Worm (Caenorhabditis elegans) whole organism, L4 larva: ENCODE data around the gene lrch-1.

Experiments
- F10B5.3 ChIP-seq: sonication (generic microtip); optimal IDR thresholded peaks from 2 replicates; lab custom pipeline; 2016; ENCODE audit warnings: mild to moderate bottlenecking, missing genetic modification characterization, missing compliant biosample characterization
- F26F4.8 ChIP-seq: fragments of 200-800 bp; sonication (Bioruptor generic); conservative IDR thresholded peaks from 2 replicates; pipeline ENCODE4 v1.3.6; 2022; ENCODE audit warnings: missing genetic modification characterization, missing compliant biosample characterization
- F37D6.2 ChIP-seq: sonication (generic microtip); optimal IDR thresholded peaks from 2 replicates; lab custom pipeline; 2016; ENCODE audit warnings: mild to moderate bottlenecking, missing genetic modification characterization, missing compliant biosample characterization
- F44E2.7 ChIP-seq: fragments of 200-800 bp; sonication (Bioruptor generic); IDR thresholded peaks from 2 replicates; pipeline ENCODE4 v2.1.2; 2022; ENCODE audit warnings: missing genetic modification characterization, missing compliant biosample characterization
- T20F7.1 ChIP-seq: fragments of 200-800 bp; sonication (Bioruptor generic); optimal IDR thresholded peaks from 2 replicates; lab custom pipeline; 2018; ENCODE audit warnings: mild to moderate bottlenecking, missing genetic modification characterization, missing compliant biosample characterization
- ZK546.5 ChIP-seq, 2 experiments: sonication (generic microtip); optimal IDR thresholded peaks; 2 replicates each; lab custom pipeline; 2017; ENCODE audit warnings: missing biosample characterization in 2 of 2, missing genetic modification characterization in 2 of 2
- attf-4 ChIP-seq: sonication (generic microtip); optimal IDR thresholded peaks from 3 replicates; lab custom pipeline; 2017; ENCODE audit warnings: missing biosample characterization, missing genetic modification characterization
- cey-2 ChIP-seq: sonication (generic microtip); optimal IDR thresholded peaks from 3 replicates; lab custom pipeline; 2017; ENCODE audit warnings: missing genetic modification characterization, mild to moderate bottlenecking, missing compliant biosample characterization, antibody characterized with exemption, borderline replicate concordance; ENCODE audit not compliant: insufficient read depth
- dmd-9 ChIP-seq: fragments of 200-800 bp; sonication (Bioruptor generic); IDR thresholded peaks from 2 replicates; pipeline ENCODE4 v1.3.6; 2022; ENCODE audit warnings: missing genetic modification reagents, missing genetic modification characterization, missing compliant biosample characterization
- fkh-10 ChIP-seq: fragments of 150-350 bp; optimal IDR thresholded peaks from 2 replicates; lab custom pipeline; 2014; ENCODE audit warnings: missing biosample characterization, missing genetic modification reagents, missing genetic modification characterization
- hlh-11 ChIP-seq: fragments of 200-800 bp; sonication (Bioruptor generic); optimal IDR thresholded peaks from 2 replicates; lab custom pipeline; 2018; ENCODE audit warnings: mild to moderate bottlenecking, missing genetic modification characterization, missing compliant biosample characterization
- jun-1 ChIP-seq: fragments of 150-350 bp; optimal IDR thresholded peaks from 2 replicates; lab custom pipeline; 2014; ENCODE audit warnings: missing biosample characterization, missing genetic modification reagents, missing genetic modification characterization
- lin-1 ChIP-seq: fragments of 200-800 bp; sonication (Bioruptor generic); IDR thresholded peaks from 2 replicates; pipeline ENCODE4 v1.3.6; 2022; ENCODE audit warnings: missing genetic modification reagents, missing genetic modification characterization, missing compliant biosample characterization
- lin-15B ChIP-seq: fragments of 150-350 bp; sonication (generic microtip); optimal IDR thresholded peaks from 3 replicates; lab custom pipeline; 2014; ENCODE audit warnings: missing biosample characterization, missing genetic modification characterization
- lin-38 ChIP-seq: fragments of 200-800 bp; sonication (Bioruptor generic); IDR thresholded peaks from 2 replicates; pipeline ENCODE4 v1.3.6; 2022; ENCODE audit warnings: missing genetic modification reagents, missing genetic modification characterization, missing compliant biosample characterization
- lsy-2 ChIP-seq, 2 experiments: fragments of 150-350 bp in 1 of 2; sonication (generic microtip) in 1 of 2; optimal IDR thresholded peaks; 2 replicates each; lab custom pipeline; 2014 to 2017; ENCODE audit warnings: missing biosample characterization in 2 of 2, missing genetic modification characterization in 2 of 2
- madf-9 ChIP-seq: fragments of 200-800 bp; sonication (Bioruptor generic); conservative IDR thresholded peaks from 2 replicates; pipeline ENCODE4 v1.3.6; 2022; ENCODE audit warnings: missing genetic modification reagents, missing genetic modification characterization, missing compliant biosample characterization
- mxl-3 ChIP-seq: fragments of 200-800 bp; sonication (Bioruptor generic); optimal IDR thresholded peaks from 2 replicates; lab custom pipeline; 2018; ENCODE audit warnings: mild to moderate bottlenecking, missing genetic modification characterization, missing compliant biosample characterization
- nhr-25 ChIP-seq: sonication (generic microtip); optimal IDR thresholded peaks from 2 replicates; lab custom pipeline; 2017; ENCODE audit warnings: missing genetic modification characterization, mild to moderate bottlenecking, missing compliant biosample characterization, antibody characterized with exemption, moderate library complexity, borderline replicate concordance; ENCODE audit not compliant: insufficient read depth
- nhr-28 ChIP-seq: fragments of 150-350 bp; optimal IDR thresholded peaks from 2 replicates; lab custom pipeline; 2014; ENCODE audit warnings: missing biosample characterization, missing genetic modification characterization
- nhr-42 ChIP-seq: fragments of 200-800 bp; sonication (Bioruptor generic); IDR thresholded peaks from 2 replicates; pipeline ENCODE4 v1.3.6; 2022; ENCODE audit warnings: missing genetic modification characterization, missing compliant biosample characterization
- nhr-77 ChIP-seq: fragments of 150-350 bp; optimal IDR thresholded peaks from 2 replicates; lab custom pipeline; 2014; ENCODE audit warnings: missing biosample characterization, missing genetic modification characterization
- pha-4 ChIP-seq, 2 experiments: fragments of 150-350 bp in 1 of 2; fragments of 200-800 bp in 1 of 2; sonication (Bioruptor generic) in 1 of 2; IDR thresholded peaks in 1 of 2; optimal IDR thresholded peaks in 1 of 2; 2 replicates each; pipeline versions ENCODE4 v1.3.6 to Lab custom; 2014 to 2022; ENCODE audit warnings: missing genetic modification characterization in 2 of 2, missing genetic modification reagents in 2 of 2, missing biosample characterization in 1 of 2, missing compliant biosample characterization in 1 of 2
- php-3 ChIP-seq: fragments of 200-800 bp; sonication (Bioruptor generic); IDR thresholded peaks from 2 replicates; pipeline ENCODE4 v1.3.6; 2022; ENCODE audit warnings: missing genetic modification reagents, missing genetic modification characterization, missing compliant biosample characterization
- rbr-2 ChIP-seq: sonication (generic microtip); optimal IDR thresholded peaks from 2 replicates; lab custom pipeline; 2016; ENCODE audit warnings: missing genotype, missing genetic modification characterization, missing compliant biosample characterization
- snpc-1.2 ChIP-seq: fragments of 200-800 bp; sonication (Bioruptor generic); IDR thresholded peaks from 2 replicates; pipeline ENCODE4 v1.3.6; 2022; ENCODE audit warnings: missing genetic modification reagents, missing genetic modification characterization, missing compliant biosample characterization
- snpc-4 ChIP-seq: fragments of 150-350 bp; optimal IDR thresholded peaks from 2 replicates; lab custom pipeline; 2014; ENCODE audit warnings: missing biosample characterization, missing genetic modification characterization
- spr-3 ChIP-seq: fragments of 200-800 bp; sonication (Bioruptor generic); optimal IDR thresholded peaks from 2 replicates; lab custom pipeline; 2018; ENCODE audit warnings: mild to moderate bottlenecking, missing genetic modification characterization, missing compliant biosample characterization
- tag-97 ChIP-seq: fragments of 200-800 bp; sonication (Bioruptor generic); IDR thresholded peaks from 2 replicates; pipeline ENCODE4 v1.3.6; 2022; ENCODE audit warnings: missing genetic modification characterization, missing compliant biosample characterization
- tra-1 ChIP-seq: fragments of 200-800 bp; sonication (Bioruptor generic); IDR thresholded peaks from 2 replicates; pipeline ENCODE4 v1.3.6; 2022; ENCODE audit warnings: missing genetic modification reagents, missing genetic modification characterization, missing compliant biosample characterization
- zip-2 ChIP-seq: fragments of 150-350 bp; optimal IDR thresholded peaks from 2 replicates; lab custom pipeline; 2014; ENCODE audit warnings: missing biosample characterization, missing genetic modification characterization
- ztf-7 ChIP-seq: fragments of 150-350 bp; optimal IDR thresholded peaks from 2 replicates; lab custom pipeline; 2014; ENCODE audit warnings: missing biosample characterization, missing genetic modification characterization

The lrch-1 gene

ce11 chrX:6201542-6201941, 14.9 kb downstream of the lrch-1 start (continued):
- TF ChIP-seq F26F4.8 (GFP tag; lab: Robert Waterston, UW) (no peak), lsy-2 (tag; optimal IDR thresholded peaks at IDR 0.05; lab: Kevin White, UChicago) (peak in 1 of 2 experiments; percentile 57)

ce11 chrX:6196627-6197026, 19.8 kb downstream of the lrch-1 start, which contains the start of gene daf-9:
Gene daf-9 (plus strand): TSS chrX:6196927.
- TF ChIP-seq cey-2 (tag; lab: Kevin White, UChicago), result no peak
- TF ChIP-seq mxl-3 (GFP tag; lab: Kevin White, UChicago), result peak; percentile 33
- TF ChIP-seq, all 104 proteins: peak for 1

ce11 chrX:6194191-6194724, 22.2 kb downstream of the lrch-1 start, which contains the start of gene ceh-54:
Gene ceh-54 (minus strand): TSS chrX:6194241.
- TF ChIP-seq nhr-25 (tag; lab: Kevin White, UChicago) (no peak), nhr-42 (GFP tag; lab: Robert Waterston, UW) (no peak), F26F4.8 (GFP tag; lab: Robert Waterston, UW) (no peak), tag-97 (GFP tag; lab: Robert Waterston, UW) (no peak)

- no peak for TF ChIP-seq lin-1 (GFP tag; lab: Robert Waterston, UW)
- TF ChIP-seq snpc-4 (tag; lab: Kevin White, UChicago), result no peak
- no peak for TF ChIP-seq rbr-2 (tag; lab: Kevin White, UChicago)
- TF ChIP-seq F37D6.2 (tag; lab: Kevin White, UChicago), result no peak
- no peak for TF ChIP-seq attf-4
- TF ChIP-seq T20F7.1 (GFP tag; lab: Kevin White, UChicago), result no peak
- TF ChIP-seq lin-15B, result no peak
- no peak for TF ChIP-seq ztf-7 (tag; lab: Kevin White, UChicago)
- TF ChIP-seq jun-1 (tag; lab: Kevin White, UChicago), result no peak
- no peak for TF ChIP-seq tra-1 (GFP tag; lab: Robert Waterston, UW)
- no peak for TF ChIP-seq snpc-1.2 (GFP tag; lab: Robert Waterston, UW)
- TF ChIP-seq nhr-28 (tag; lab: Kevin White, UChicago), result no peak
- TF ChIP-seq spr-3 (GFP tag; lab: Kevin White, UChicago), result no peak
- TF ChIP-seq hlh-11 (tag; lab: Kevin White, UChicago), result no peak
- TF ChIP-seq fkh-10 (GFP tag; lab: Kevin White, UChicago), result no peak
- TF ChIP-seq nhr-77 (tag; lab: Kevin White, UChicago), result no peak
- no peak for TF ChIP-seq F10B5.3 (tag; lab: Kevin White, UChicago)
- no peak for TF ChIP-seq madf-9
Observed at ce11 chrX:6189955-6190354, 26.5 kb downstream of the lrch-1 start, which contains the start of gene T13C5.9. Gene T13C5.9 (plus strand): TSS chrX:6190255.

- TF ChIP-seq T20F7.1 (GFP tag; lab: Kevin White, UChicago) (no peak), lin-38 (GFP tag; lab: Robert Waterston, UW) (no peak), pha-4 (GFP tag; IDR thresholded peaks at IDR 0.05; lab: Robert Waterston, UW) (no peak), pha-4 (tag; optimal IDR thresholded peaks at IDR 0.05; lab: Kevin White, UChicago) (no peak), ZK546.5 (tag; optimal IDR thresholded peaks at IDR 0.05; lab: Kevin White, UChicago) (no peak), php-3 (GFP tag; lab: Robert Waterston, UW) (no peak), zip-2 (tag; lab: Kevin White, UChicago) (no peak), F44E2.7 (GFP tag; lab: Robert Waterston, UW) (no peak), dmd-9 (GFP tag; lab: Robert Waterston, UW) (no peak)
Observed at ce11 chrX:6187848-6188247, 28.6 kb downstream of the lrch-1 start, which contains the start of gene T13C5.10. Gene T13C5.10 (plus strand): TSS chrX:6188148.
